Worm (Caenorhabditis elegans) whole organism, late embryonic: Measurements from ENCODE around the gene T05D4.2.

Experiments
- F13H6.1 ChIP-seq: sonication (generic microtip); optimal IDR thresholded peaks from 2 replicates; lab custom pipeline; 2016; ENCODE audit warnings: missing genetic modification characterization, missing compliant biosample characterization
- K02D7.2 ChIP-seq: sonication (generic microtip); optimal IDR thresholded peaks from 2 replicates; lab custom pipeline; 2017; ENCODE audit warnings: mild to moderate bottlenecking, missing genetic modification characterization, missing compliant biosample characterization
- T23F11.4 ChIP-seq: fragments of 200-800 bp; sonication (Bioruptor generic); optimal IDR thresholded peaks from 2 replicates; lab custom pipeline; 2018; ENCODE audit warnings: mild to moderate bottlenecking, missing genetic modification characterization, missing compliant biosample characterization
- ceh-2 ChIP-seq: sonication (generic microtip); optimal IDR thresholded peaks from 2 replicates; lab custom pipeline; 2016; ENCODE audit warnings: missing genotype, missing genetic modification characterization, missing compliant biosample characterization
- ceh-22 ChIP-seq: sonication (generic microtip); optimal IDR thresholded peaks from 2 replicates; lab custom pipeline; 2017; ENCODE audit warnings: missing biosample characterization, missing genetic modification characterization
- ceh-24 ChIP-seq: sonication (generic microtip); optimal IDR thresholded peaks from 2 replicates; lab custom pipeline; 2016; ENCODE audit warnings: mild to moderate bottlenecking, missing genetic modification characterization, missing compliant biosample characterization
- ceh-45 ChIP-seq: fragments of 200-800 bp; sonication (Bioruptor generic); IDR thresholded peaks from 2 replicates; pipeline ENCODE4 v1.3.6; 2022; ENCODE audit warnings: missing genetic modification reagents, missing genetic modification characterization, missing compliant biosample characterization
- ceh-48 ChIP-seq: sonication (generic microtip); optimal IDR thresholded peaks from 2 replicates; lab custom pipeline; 2016; ENCODE audit warnings: missing genetic modification characterization, inconsistent platforms, missing compliant biosample characterization
- ceh-9 ChIP-seq: sonication (generic microtip); optimal IDR thresholded peaks from 2 replicates; lab custom pipeline; 2016; ENCODE audit warnings: mild to moderate bottlenecking, missing genetic modification characterization, inconsistent platforms, missing compliant biosample characterization
- che-1 ChIP-seq: sonication (generic microtip); optimal IDR thresholded peaks from 2 replicates; lab custom pipeline; 2016; ENCODE audit warnings: mild to moderate bottlenecking, missing genetic modification characterization, missing compliant biosample characterization
- elt-2 ChIP-seq: sonication (generic microtip); optimal IDR thresholded peaks from 2 replicates; lab custom pipeline; 2016; ENCODE audit warnings: missing genetic modification reagents, missing genetic modification characterization, missing compliant biosample characterization
- ets-4 ChIP-seq: sonication (generic microtip); optimal IDR thresholded peaks from 2 replicates; lab custom pipeline; 2016; ENCODE audit warnings: missing genetic modification characterization, missing compliant biosample characterization
- fax-1 ChIP-seq: sonication (generic microtip); optimal IDR thresholded peaks from 2 replicates; lab custom pipeline; 2016; ENCODE audit warnings: missing genotype, missing genetic modification characterization, missing compliant biosample characterization
- fkh-10 ChIP-seq: fragments of 150-350 bp; optimal IDR thresholded peaks from 2 replicates; lab custom pipeline; 2014; ENCODE audit warnings: missing biosample characterization, missing genetic modification reagents, missing genetic modification characterization
- fkh-6 ChIP-seq: sonication (generic microtip); optimal IDR thresholded peaks from 2 replicates; lab custom pipeline; 2016; ENCODE audit warnings: missing genetic modification characterization, missing compliant biosample characterization
- hlh-30 ChIP-seq: sonication (generic microtip); optimal IDR thresholded peaks from 2 replicates; lab custom pipeline; 2017; ENCODE audit warnings: antibody characterized with exemption, missing genetic modification characterization, missing compliant biosample characterization; ENCODE audit not compliant: insufficient read depth
- hlh-8 ChIP-seq: sonication (generic microtip); optimal IDR thresholded peaks from 2 replicates; lab custom pipeline; 2016; ENCODE audit warnings: missing genotype, missing genetic modification characterization, missing compliant biosample characterization
- lim-6 ChIP-seq: sonication (generic microtip); optimal IDR thresholded peaks from 2 replicates; lab custom pipeline; 2016; ENCODE audit warnings: missing genetic modification characterization, missing compliant biosample characterization
- madf-2 ChIP-seq: sonication (generic microtip); optimal IDR thresholded peaks from 2 replicates; lab custom pipeline; 2017; ENCODE audit warnings: missing genetic modification characterization, missing compliant biosample characterization
- nfya-1 ChIP-seq: sonication (generic microtip); optimal IDR thresholded peaks from 2 replicates; lab custom pipeline; 2017; ENCODE audit warnings: missing genetic modification characterization, mild to moderate bottlenecking, missing compliant biosample characterization, antibody characterized with exemption, moderate library complexity
- npax-4 ChIP-seq: sonication (generic microtip); optimal IDR thresholded peaks from 2 replicates; lab custom pipeline; 2016; ENCODE audit warnings: missing genetic modification characterization, missing compliant biosample characterization
- pag-3 ChIP-seq: sonication (generic microtip); optimal IDR thresholded peaks from 2 replicates; lab custom pipeline; 2016; ENCODE audit warnings: missing compliant biosample characterization, missing genetic modification characterization, borderline replicate concordance
- pat-9 ChIP-seq: fragments of 200-800 bp; sonication (Bioruptor generic); optimal IDR thresholded peaks from 2 replicates; lab custom pipeline; 2018; ENCODE audit warnings: mild to moderate bottlenecking, missing genetic modification characterization, moderate library complexity, missing compliant biosample characterization
- pax-1 ChIP-seq: fragments of 150-350 bp; optimal IDR thresholded peaks from 2 replicates; lab custom pipeline; 2014; ENCODE audit warnings: missing biosample characterization, missing genetic modification characterization
- pha-4 ChIP-seq: fragments of 150-350 bp; optimal IDR thresholded peaks from 2 replicates; lab custom pipeline; 2018; ENCODE audit warnings: missing biosample characterization, missing genetic modification reagents, missing genetic modification characterization
- pqm-1 ChIP-seq: sonication (generic microtip); optimal IDR thresholded peaks from 2 replicates; lab custom pipeline; 2016; ENCODE audit warnings: missing genetic modification characterization, missing compliant biosample characterization
- rnt-1 ChIP-seq: sonication (generic microtip); optimal IDR thresholded peaks from 2 replicates; lab custom pipeline; 2016; ENCODE audit warnings: missing genetic modification characterization, missing compliant biosample characterization
- sox-2 ChIP-seq: fragments of 200-800 bp; sonication (Bioruptor generic); IDR thresholded peaks from 2 replicates; pipeline ENCODE4 v1.3.6; 2022; ENCODE audit warnings: missing genetic modification reagents, missing genetic modification characterization, missing compliant biosample characterization
- unc-42 ChIP-seq: sonication (generic microtip); optimal IDR thresholded peaks from 2 replicates; lab custom pipeline; 2016; ENCODE audit warnings: missing genotype, missing genetic modification characterization, missing compliant biosample characterization
- unc-55 ChIP-seq: sonication (generic microtip); optimal IDR thresholded peaks from 2 replicates; lab custom pipeline; 2017; ENCODE audit warnings: missing biosample characterization, missing genetic modification reagents, missing genetic modification characterization
- ztf-16 ChIP-seq: sonication (generic microtip); optimal IDR thresholded peaks from 2 replicates; lab custom pipeline; 2017; ENCODE audit warnings: missing genetic modification characterization, missing compliant biosample characterization

Gene T05D4.2

DNA sequence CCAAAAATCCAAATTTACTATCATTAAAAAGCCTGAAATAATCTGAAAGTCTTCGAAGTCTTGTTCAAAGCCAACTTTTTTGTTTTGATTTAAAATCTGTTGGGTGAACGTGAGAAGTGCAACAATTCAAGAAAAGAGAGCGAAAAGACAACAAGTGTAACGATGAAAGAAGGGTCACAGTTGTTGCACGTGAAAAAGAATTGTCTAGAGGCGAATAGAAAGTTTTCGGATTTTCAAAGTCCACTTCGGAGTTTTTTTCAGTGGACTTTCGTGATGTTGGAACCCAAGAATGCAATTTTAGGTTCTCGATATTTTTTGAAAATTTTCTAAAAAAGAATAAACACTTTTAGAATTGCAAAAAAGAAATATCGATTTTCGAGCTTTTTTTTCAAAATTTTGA, 12.9 kb downstream of the T05D4.2 start:
- TF ChIP-seq fkh-10: no peak

DNA sequence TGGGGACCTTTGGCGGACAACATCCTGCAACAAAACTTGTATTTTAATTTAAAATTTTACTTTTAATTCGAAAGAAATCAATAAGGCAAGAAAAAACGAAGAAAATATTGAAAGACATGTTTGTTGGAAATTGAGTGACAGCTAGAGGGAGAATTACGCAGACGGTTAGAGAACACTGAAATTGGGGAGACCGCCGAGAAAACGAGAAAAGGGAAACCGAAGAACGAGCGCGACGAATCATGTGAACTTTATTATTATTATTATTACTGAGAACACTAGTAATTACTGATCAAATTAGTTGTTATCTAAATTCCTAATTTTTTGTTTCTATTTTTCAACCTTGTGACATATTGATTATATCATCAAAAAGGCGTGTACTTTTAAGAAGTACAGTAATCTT, 13.9 kb downstream of the T05D4.2 start, which contains the start of gene mmad-1:
Gene mmad-1 (minus strand): TSS at position 24 of the 400 bp plus-strand sequence.
- TF ChIP-seq ceh-45 (no peak), rnt-1 (tag; lab: Kevin White, UChicago) (no peak), unc-55 (peak; percentile 99), nfya-1 (tag; lab: Kevin White, UChicago) (peak; percentile 8), ceh-9 (tag; lab: Kevin White, UChicago) (no peak), ceh-48 (tag; lab: Kevin White, UChicago) (no peak), unc-42 (tag; lab: Kevin White, UChicago) (peak; percentile 18), K02D7.2 (tag; lab: Kevin White, UChicago) (no peak), hlh-30 (peak; percentile 42), T23F11.4 (GFP tag; lab: Kevin White, UChicago) (no peak), che-1 (tag; lab: Kevin White, UChicago) (no peak), hlh-8 (tag; lab: Kevin White, UChicago) (no peak)

DNA sequence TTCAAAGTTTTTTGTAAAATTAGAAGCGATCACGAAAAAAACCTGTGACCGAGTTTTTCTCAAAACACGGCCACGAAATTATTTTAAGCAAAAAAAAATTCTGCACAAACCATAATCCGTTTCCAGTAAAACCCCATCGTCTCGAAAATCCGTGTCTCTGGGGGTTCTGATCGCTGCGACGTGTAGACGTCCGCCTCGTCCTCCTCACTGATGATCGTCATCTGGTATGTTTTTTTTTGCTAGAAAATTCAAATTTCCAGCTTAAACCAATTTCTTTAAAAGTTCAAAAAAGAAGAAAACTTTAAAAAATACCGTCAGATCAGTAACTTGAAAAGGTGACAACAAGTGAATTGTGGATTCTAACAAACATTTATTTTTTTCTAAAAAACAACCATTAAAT, 16.3 kb downstream of the T05D4.2 start, which contains the start of gene Y76A2B.4:
Gene Y76A2B.4 (minus strand): TSS at position 241 of the 400 bp plus-strand sequence.
- no peak for TF ChIP-seq lim-6
- no peak for TF ChIP-seq unc-42 (tag; lab: Kevin White, UChicago)
- no peak for TF ChIP-seq pax-1 (tag; lab: Kevin White, UChicago)
- TF ChIP-seq fkh-6 (tag; lab: Kevin White, UChicago): no peak
- TF ChIP-seq ztf-16 (tag; lab: Kevin White, UChicago): no peak
- TF ChIP-seq ceh-24 (tag; lab: Kevin White, UChicago): no peak
- TF ChIP-seq pha-4 (tag; lab: Kevin White, UChicago): no peak
- no peak for TF ChIP-seq che-1 (tag; lab: Kevin White, UChicago)
- no peak for TF ChIP-seq pqm-1 (tag; lab: Kevin White, UChicago)
- TF ChIP-seq sox-2 (GFP tag; lab: Robert Waterston, UW): no peak
- TF ChIP-seq elt-2 (tag; lab: Kevin White, UChicago): no peak
- TF ChIP-seq ceh-22: no peak
- no peak for TF ChIP-seq F13H6.1

DNA sequence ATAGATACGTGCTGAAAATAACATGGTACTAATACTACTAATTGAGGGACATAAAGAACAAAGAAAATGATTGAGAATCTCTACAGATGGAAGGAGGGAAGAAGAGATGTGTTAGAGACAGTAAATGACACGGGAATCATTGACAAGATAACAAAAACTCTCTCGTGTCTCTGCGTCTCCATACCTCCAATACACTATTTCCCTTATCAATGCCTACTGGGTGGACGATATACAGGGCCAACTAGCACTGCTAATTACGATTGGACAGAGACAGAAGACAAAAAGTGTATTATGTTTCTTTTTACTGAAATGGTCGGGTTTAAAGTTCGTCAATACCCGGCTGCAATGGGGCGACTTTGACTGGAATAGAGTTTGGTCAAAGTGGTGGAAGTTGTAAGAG, 18.3 kb downstream of the T05D4.2 start:
- no peak for TF ChIP-seq pat-9 (tag; lab: Kevin White, UChicago)
- peak; percentile 73 for TF ChIP-seq elt-2 (tag; lab: Kevin White, UChicago)

DNA sequence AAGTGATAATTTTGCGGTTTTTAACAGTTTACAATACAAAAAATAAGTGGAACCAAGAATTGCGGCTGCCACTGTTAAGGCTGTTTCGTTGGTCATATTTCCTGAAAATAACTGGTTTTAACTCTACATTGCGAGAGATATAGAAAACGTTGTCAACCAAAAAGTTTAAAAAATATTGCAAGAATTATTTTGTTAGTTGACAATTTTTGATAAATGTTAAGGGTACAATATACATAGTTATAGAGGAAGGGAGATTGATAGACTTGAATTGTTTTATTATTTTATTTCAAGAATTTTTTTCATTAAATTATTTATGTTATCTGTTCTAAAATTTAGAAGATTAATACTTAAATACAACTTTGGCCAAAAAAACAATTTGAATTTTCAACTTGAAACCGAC, 19.4 kb downstream of the T05D4.2 start, which contains the start of gene acs-5:
Gene acs-5 (minus strand): TSS at position 101 of the 400 bp plus-strand sequence.
- TF ChIP-seq lim-6: no peak
- no peak for TF ChIP-seq madf-2
- TF ChIP-seq pag-3 (tag; lab: Kevin White, UChicago): no peak
- TF ChIP-seq pax-1 (tag; lab: Kevin White, UChicago): no peak
- no peak for TF ChIP-seq npax-4
- no peak for TF ChIP-seq unc-55
- TF ChIP-seq pqm-1 (tag; lab: Kevin White, UChicago): no peak
- no peak for TF ChIP-seq ets-4 (tag; lab: Kevin White, UChicago)
- TF ChIP-seq ceh-24 (tag; lab: Kevin White, UChicago): no peak
- no peak for TF ChIP-seq T23F11.4 (GFP tag; lab: Kevin White, UChicago)
- TF ChIP-seq ceh-2: no peak

DNA sequence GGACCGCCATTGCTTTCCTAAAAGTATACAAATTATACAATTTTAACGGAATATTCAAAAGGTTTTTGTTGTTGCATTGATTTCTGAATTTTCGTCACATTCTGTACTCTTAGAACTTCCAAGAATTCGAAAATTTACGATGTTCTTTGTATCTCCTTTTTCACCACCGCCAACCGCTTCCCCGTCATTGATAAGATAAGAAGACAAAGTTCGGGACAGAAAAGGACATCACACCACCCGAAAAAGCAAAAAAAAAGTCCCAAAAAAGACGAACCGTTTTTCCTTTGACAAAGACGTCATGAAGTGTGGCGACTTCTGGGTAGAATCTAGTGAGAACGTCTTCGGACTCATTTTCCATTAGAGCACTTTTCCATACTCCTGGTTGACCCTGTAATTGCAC, 20.4 kb downstream of the T05D4.2 start:
- TF ChIP-seq fax-1 (tag; lab: Kevin White, UChicago) (no peak), elt-2 (tag; lab: Kevin White, UChicago) (peak; percentile 46), hlh-30 (peak; percentile 32)
